Fruit fly (Drosophila melanogaster): ENCODE data around the gene CG16713.
A peak's percentile ranks its signal among the peaks of the same experiment; 100 is the strongest.

The CG16713 gene

dm6 chr2L:3703260-3703659 is 8.0 kb upstream of the CG16713 start, which contains the start of gene CG2816 (continued):
- TF ChIP-seq CHES-1-like (GFP tag; optimal IDR thresholded peaks at IDR 0.05): peak; percentile 79
- TF ChIP-seq Aef1 (GFP tag; IDR thresholded peaks at IDR 0.05): peak; percentile 60; the same call in 2 of the 3 replicates
- TF ChIP-seq Sry-β (GFP tag; optimal IDR thresholded peaks at IDR 0.05): no peak
- 0 out of 2 replicates have a peak, but pooled peaks have one; percentile 35 for TF ChIP-seq CG6689 (GFP tag; IDR thresholded peaks at IDR 0.05)
- no peak for TF ChIP-seq CG1233 (GFP tag; optimal IDR thresholded peaks at IDR 0.05)
- TF ChIP-seq da (GFP tag; optimal IDR thresholded peaks at IDR 0.05): no peak
- TF ChIP-seq gcm (GFP tag; optimal IDR thresholded peaks at IDR 0.05): no peak
- TF ChIP-seq nerfin-1 (tag; optimal IDR thresholded peaks at IDR 0.05): no peak
- TF ChIP-seq cad (GFP tag; optimal IDR thresholded peaks at IDR 0.05): no peak
- no peak for TF ChIP-seq ERR (GFP tag; optimal IDR thresholded peaks at IDR 0.05)
- TF ChIP-seq CG5245 (GFP tag; optimal IDR thresholded peaks at IDR 0.05): no peak
- TF ChIP-seq gcm2 (GFP tag; optimal IDR thresholded peaks at IDR 0.05): no peak
- peak; percentile 94 for TF ChIP-seq rib (GFP tag; IDR thresholded peaks at IDR 0.05)
- TF ChIP-seq crc (GFP tag; optimal IDR thresholded peaks at IDR 0.05): peak; percentile 71
- TF ChIP-seq Kr (GFP tag; optimal IDR thresholded peaks at IDR 0.05): no peak
- peak; percentile 8 for TF ChIP-seq CG15601 (tag; optimal IDR thresholded peaks at IDR 0.05)
- no peak for TF ChIP-seq B-H1 (GFP tag; IDR thresholded peaks at IDR 0.05)
- TF ChIP-seq ssp (GFP tag; IDR thresholded peaks at IDR 0.05): no peak
- TF ChIP-seq pros (GFP tag; optimal IDR thresholded peaks at IDR 0.05): no peak
- no peak for TF ChIP-seq CG15073 (GFP tag; optimal IDR thresholded peaks at IDR 0.05)
- no peak for TF ChIP-seq CG17568 (GFP tag; optimal IDR thresholded peaks at IDR 0.05)
- peak; percentile 60 for TF ChIP-seq CG43689 (GFP tag; IDR thresholded peaks at IDR 0.05)
- no peak for TF ChIP-seq grn (GFP tag; optimal IDR thresholded peaks at IDR 0.05)
- no peak for TF ChIP-seq CG31365 (tag; optimal IDR thresholded peaks at IDR 0.05)
- TF ChIP-seq Dfd (GFP tag; optimal IDR thresholded peaks at IDR 0.05): no peak
- no peak for TF ChIP-seq abd-A (tag; optimal IDR thresholded peaks at IDR 0.05)
- TF ChIP-seq fd3F (GFP tag; optimal IDR thresholded peaks at IDR 0.05): peak; percentile 45
- TF ChIP-seq en (GFP tag; optimal IDR thresholded peaks at IDR 0.05): peak; percentile 7
- no peak for TF ChIP-seq pb (GFP tag; optimal IDR thresholded peaks at IDR 0.05)
- peak; percentile 36 for TF ChIP-seq Fer2 (tag; optimal IDR thresholded peaks at IDR 0.05)
- no peak for TF ChIP-seq CG9215 (GFP tag; IDR thresholded peaks at IDR 0.05)
- TF ChIP-seq row (GFP tag; IDR thresholded peaks at IDR 0.05): peak; percentile 84
- peak; percentile 61 for TF ChIP-seq sd (tag; optimal IDR thresholded peaks at IDR 0.05)
- TF ChIP-seq repo (GFP tag; optimal IDR thresholded peaks at IDR 0.05): peak; percentile 16
- TF ChIP-seq bbx (GFP tag; IDR thresholded peaks at IDR 0.05; ENCODE audit: partially characterized antibody): no peak
- no peak for TF ChIP-seq nom (GFP tag; optimal IDR thresholded peaks at IDR 0.05)
- TF ChIP-seq CG11695 (GFP tag; IDR thresholded peaks at IDR 0.05): peak; percentile 55; the same call in 2 of the 3 replicates
- TF ChIP-seq zen (tag; optimal IDR thresholded peaks at IDR 0.05): no peak
- no peak for TF ChIP-seq dmrt11E (tag; optimal IDR thresholded peaks at IDR 0.05)
- no peak for TF ChIP-seq zen2 (GFP tag; IDR thresholded peaks at IDR 0.05; ENCODE audit: partially characterized antibody)
- no peak for TF ChIP-seq Spps (tag; optimal IDR thresholded peaks at IDR 0.05)
- no peak for TF ChIP-seq Bdp1 (GFP tag; optimal IDR thresholded peaks at IDR 0.05)
- no peak for TF ChIP-seq CG31224 (GFP tag; IDR thresholded peaks at IDR 0.05)
- no peak for TF ChIP-seq CG5180 (GFP tag; optimal IDR thresholded peaks at IDR 0.05)
- no peak for TF ChIP-seq Awh (GFP tag; IDR thresholded peaks at IDR 0.05)
- peak; percentile 67 for TF ChIP-seq shn (GFP tag; optimal IDR thresholded peaks at IDR 0.05)
- peak; percentile 83 for TF ChIP-seq Dip3 (GFP tag; optimal IDR thresholded peaks at IDR 0.05)
- no peak for TF ChIP-seq hth (optimal IDR thresholded peaks at IDR 0.05)
- no peak for TF ChIP-seq CG10959 (GFP tag; IDR thresholded peaks at IDR 0.05)
- TF ChIP-seq Ravus (GFP tag; IDR thresholded peaks at IDR 0.05): no peak
- TF ChIP-seq Xbp1 (GFP tag; optimal IDR thresholded peaks at IDR 0.05): peak; percentile 27
- TF ChIP-seq Pdp1 (GFP tag; optimal IDR thresholded peaks at IDR 0.05): peak in 1 of 2 experiments; percentile 56
